Worm (Caenorhabditis elegans): Measurements from ENCODE around the gene C32C4.16.

DNA sequence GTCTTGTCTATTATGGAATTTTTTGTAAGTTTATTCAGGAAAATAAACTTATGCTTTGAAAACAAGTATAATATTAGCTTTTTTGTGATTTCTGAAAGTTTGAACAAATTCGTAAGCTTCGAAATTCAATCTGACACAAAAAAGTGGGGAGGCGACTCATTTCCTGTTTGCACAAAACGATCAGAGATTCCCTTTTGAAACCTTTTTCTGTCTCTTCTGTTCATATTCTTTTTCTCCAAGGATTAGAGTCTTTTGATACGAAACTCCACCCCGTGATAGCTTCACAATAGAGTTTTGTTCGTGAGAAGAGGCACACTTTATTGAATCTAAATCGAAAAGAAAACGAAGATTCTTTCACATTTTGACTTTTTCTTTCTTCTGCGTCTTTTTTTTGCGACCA lies 6.4 kb upstream of the C32C4.16 start:
- TF ChIP-seq ama-1 (optimal IDR thresholded peaks at IDR 0.05) = no peak
- TF ChIP-seq hmg-4 (GFP tag; optimal IDR thresholded peaks at IDR 0.05) = no peak
- TF ChIP-seq ceh-13 (GFP tag; optimal IDR thresholded peaks at IDR 0.05) = no peak
- TF ChIP-seq aly-1 (tag; optimal IDR thresholded peaks at IDR 0.05) = no peak
- TF ChIP-seq F13C5.2 (tag; optimal IDR thresholded peaks at IDR 0.05) = no peak
- no peak for TF ChIP-seq flt-1 (GFP tag; IDR thresholded peaks at IDR 0.05)
- no peak for TF ChIP-seq tra-4 (tag; optimal IDR thresholded peaks at IDR 0.05)
- TF ChIP-seq hnd-1 (tag; optimal IDR thresholded peaks at IDR 0.05) = no peak
- no peak for TF ChIP-seq hmbx-1 (tag; optimal IDR thresholded peaks at IDR 0.05)
- TF ChIP-seq tbx-37 (GFP tag; conservative IDR thresholded peaks at IDR 0.05) = no peak
- no peak for TF ChIP-seq ceh-36 (tag; optimal IDR thresholded peaks at IDR 0.05)
- TF ChIP-seq tbx-11 (GFP tag; IDR thresholded peaks at IDR 0.05) = no peak
- no peak for TF ChIP-seq B0310.2 (tag; optimal IDR thresholded peaks at IDR 0.05)
